Worm (Caenorhabditis elegans): Measurements from ENCODE around the gene ran-1.

- TF ChIP-seq him-1 (tag; optimal IDR thresholded peaks at IDR 0.05) (no peak), dao-5 (tag; optimal IDR thresholded peaks at IDR 0.05) (no peak)
Measured at ce11 chrIII:10702805-10703204, 44.7 kb downstream of the ran-1 start.

All from whole organism, L4/young adult.